Fruit fly (Drosophila melanogaster): Measurements from ENCODE around the gene Gr98b.

Gr98b gene

DNA sequence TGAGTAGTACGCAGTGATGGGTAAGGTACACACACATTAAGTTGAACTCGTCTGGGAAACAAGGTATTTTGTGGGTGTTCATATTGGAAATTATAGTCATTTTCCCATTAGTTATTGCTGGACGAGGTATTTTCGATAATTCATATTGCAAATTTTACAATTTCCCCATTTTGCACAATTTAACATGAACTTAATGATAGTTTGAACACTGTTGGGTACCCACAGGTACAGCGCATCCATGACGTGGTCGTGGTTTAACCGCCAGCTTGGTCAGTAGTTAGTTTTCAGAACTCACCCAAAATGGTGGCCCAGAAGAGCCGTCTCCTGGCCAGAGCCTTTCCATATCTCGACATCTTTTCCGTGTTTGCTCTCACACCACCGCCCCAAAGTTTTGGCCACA is at the start of gene Gr98b:
Gr98b (plus strand) TSS at position 301 of the 400 bp plus-strand sequence.
- TF ChIP-seq toe (GFP tag; optimal IDR thresholded peaks at IDR 0.05), result no peak
- no peak for TF ChIP-seq cnc (optimal IDR thresholded peaks at IDR 0.05)
- no peak for TF ChIP-seq bab1 (GFP tag; optimal IDR thresholded peaks at IDR 0.05)
- TF ChIP-seq Hr96 (GFP tag; optimal IDR thresholded peaks at IDR 0.05), result no peak
- no peak for TF ChIP-seq Mnt (GFP tag; optimal IDR thresholded peaks at IDR 0.05)
- TF ChIP-seq Crg-1 (GFP tag; optimal IDR thresholded peaks at IDR 0.05), result no peak
- no peak for TF ChIP-seq CG7101 (tag; optimal IDR thresholded peaks at IDR 0.05)
- TF ChIP-seq tj (GFP tag; optimal IDR thresholded peaks at IDR 0.05), result no peak
- TF ChIP-seq CG1620 (GFP tag; optimal IDR thresholded peaks at IDR 0.05), result no peak
- TF ChIP-seq CG14711 (tag; optimal IDR thresholded peaks at IDR 0.05), result no peak
- TF ChIP-seq CG5204 (GFP tag; optimal IDR thresholded peaks at IDR 0.05), result no peak

DNA sequence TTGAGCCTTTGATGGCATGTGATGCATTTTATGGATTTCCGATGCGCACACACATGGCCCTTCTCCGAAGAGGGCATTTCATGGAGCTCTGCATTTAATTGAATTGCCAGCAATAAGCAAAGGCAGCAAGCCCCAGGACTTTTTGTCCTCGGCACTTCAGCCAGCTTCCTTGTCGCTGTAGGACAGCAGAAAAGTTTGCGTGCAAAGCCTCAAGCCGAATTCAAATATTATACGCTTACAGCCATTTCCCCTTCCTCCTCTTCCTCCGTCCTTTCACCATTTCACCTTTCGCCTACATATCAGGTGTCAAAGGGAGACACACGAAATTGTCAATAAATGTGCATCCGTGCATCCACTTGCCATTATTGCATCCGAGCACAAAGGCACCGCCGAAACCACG is 44.7 kb upstream of the Gr98b start:
- no peak for TF ChIP-seq tj (GFP tag; optimal IDR thresholded peaks at IDR 0.05)
- TF ChIP-seq ovo (GFP tag; optimal IDR thresholded peaks at IDR 0.05), result no peak
- TF ChIP-seq kay (GFP tag; ENCODE audit: borderline replicate concordance), result no peak
- TF ChIP-seq CG7045 (GFP tag; optimal IDR thresholded peaks at IDR 0.05), result no peak
- no peak for TF ChIP-seq pad (GFP tag; optimal IDR thresholded peaks at IDR 0.05)
- no peak for TF ChIP-seq CG33017 (tag; optimal IDR thresholded peaks at IDR 0.05)
- no peak for TF ChIP-seq CG7101 (tag; optimal IDR thresholded peaks at IDR 0.05)
- no peak for TF ChIP-seq bab1 (GFP tag; optimal IDR thresholded peaks at IDR 0.05)
- TF ChIP-seq cnc (optimal IDR thresholded peaks at IDR 0.05), result no peak
- no peak for TF ChIP-seq Mnt (GFP tag; optimal IDR thresholded peaks at IDR 0.05)

DNA sequence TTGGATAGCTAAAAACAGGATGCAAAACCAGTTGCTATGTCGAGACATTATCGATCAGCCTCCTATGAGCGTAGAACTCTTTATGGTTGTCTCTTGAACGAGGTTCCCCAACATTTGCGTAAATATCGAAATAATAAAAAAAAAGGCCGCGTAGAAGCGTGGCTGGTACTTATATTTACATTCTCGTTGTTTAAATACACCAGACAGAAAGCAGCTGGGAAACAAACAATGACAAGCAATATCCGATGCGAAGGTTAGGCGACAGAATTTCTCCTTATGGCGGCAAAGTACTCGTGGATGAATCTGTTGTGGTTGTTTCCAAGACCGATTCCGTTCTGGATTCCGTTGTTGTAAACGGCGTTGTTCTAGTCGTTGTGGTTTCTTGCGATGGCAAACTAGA is 40.4 kb upstream of the Gr98b start, which contains the start of gene CG43139:
CG43139 (minus strand) TSS at position 88 of the 400 bp plus-strand sequence.
- TF ChIP-seq kay (GFP tag; ENCODE audit: borderline replicate concordance), result no peak
- no peak for TF ChIP-seq CG7101 (tag; optimal IDR thresholded peaks at IDR 0.05)
- no peak for TF ChIP-seq Clk (GFP tag; optimal IDR thresholded peaks at IDR 0.05)
- TF ChIP-seq CG1620 (GFP tag; optimal IDR thresholded peaks at IDR 0.05), result no peak
- no peak for TF ChIP-seq tj (GFP tag; optimal IDR thresholded peaks at IDR 0.05)
- no peak for TF ChIP-seq cnc (optimal IDR thresholded peaks at IDR 0.05)
- TF ChIP-seq CG33017 (tag; optimal IDR thresholded peaks at IDR 0.05), result no peak
- TF ChIP-seq CG12768 (GFP tag; optimal IDR thresholded peaks at IDR 0.05), result no peak

DNA sequence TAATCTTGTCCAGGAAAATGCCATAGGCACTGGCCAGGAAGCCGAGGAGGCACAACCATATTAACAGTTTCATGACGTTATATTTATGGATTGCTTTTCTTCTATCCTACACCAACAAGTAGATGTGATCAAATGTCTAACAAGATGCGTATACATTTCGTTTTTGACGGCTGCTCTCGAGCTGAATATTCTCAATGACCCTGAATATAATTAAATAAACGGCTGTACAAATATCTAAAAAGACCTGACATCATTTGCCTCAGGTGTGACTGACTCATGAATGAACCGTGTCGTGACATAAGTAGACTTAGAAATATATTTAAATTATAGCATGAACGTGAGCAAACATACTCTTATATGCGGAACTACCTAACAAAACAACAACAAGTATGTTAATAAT is 39.4 kb upstream of the Gr98b start, which contains the start of gene CG5402:
CG5402 (minus strand) TSS at position 101 of the 400 bp plus-strand sequence.
- no peak for TF ChIP-seq Clk (GFP tag; optimal IDR thresholded peaks at IDR 0.05)
- no peak for TF ChIP-seq pad (GFP tag; optimal IDR thresholded peaks at IDR 0.05)
- TF ChIP-seq bab1 (GFP tag; optimal IDR thresholded peaks at IDR 0.05), result no peak
- no peak for TF ChIP-seq CG7045 (GFP tag; optimal IDR thresholded peaks at IDR 0.05)
- no peak for TF ChIP-seq CG7101 (tag; optimal IDR thresholded peaks at IDR 0.05)
- no peak for TF ChIP-seq cic (GFP tag; optimal IDR thresholded peaks at IDR 0.05)

DNA sequence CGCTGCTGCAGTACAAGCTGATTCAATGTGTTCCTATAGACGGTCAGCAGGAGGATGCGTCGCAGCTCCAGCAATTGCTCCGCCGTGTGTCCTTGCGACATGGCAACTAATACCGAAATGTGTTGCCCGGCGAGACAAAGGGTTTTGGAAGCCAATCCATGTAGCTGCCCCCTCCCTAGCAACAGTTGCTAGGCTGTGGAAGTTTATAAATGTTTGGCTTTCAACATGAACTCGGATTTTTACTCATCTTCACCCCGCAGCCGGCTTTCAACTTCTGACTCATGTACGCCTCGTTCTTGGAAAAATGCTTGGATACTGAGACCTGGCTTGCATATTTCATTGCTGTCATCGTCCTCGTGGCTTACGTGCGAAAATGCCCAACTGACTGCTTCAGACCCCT is 25.1 kb upstream of the Gr98b start, which contains the start of gene CG13972:
CG13972 (minus strand) TSS at position 101 of the 400 bp plus-strand sequence.
- TF ChIP-seq pad (GFP tag; optimal IDR thresholded peaks at IDR 0.05) (no peak), CG33017 (tag; optimal IDR thresholded peaks at IDR 0.05) (no peak), CG14711 (tag; optimal IDR thresholded peaks at IDR 0.05) (no peak), CG5204 (GFP tag; optimal IDR thresholded peaks at IDR 0.05) (no peak), toe (GFP tag; optimal IDR thresholded peaks at IDR 0.05) (no peak), Clk (GFP tag; optimal IDR thresholded peaks at IDR 0.05) (no peak), cic (GFP tag; optimal IDR thresholded peaks at IDR 0.05) (no peak), CG7045 (GFP tag; optimal IDR thresholded peaks at IDR 0.05) (no peak), cnc (optimal IDR thresholded peaks at IDR 0.05) (no peak), kay (GFP tag; ENCODE audit: borderline replicate concordance) (no peak), tj (GFP tag; optimal IDR thresholded peaks at IDR 0.05) (no peak), Crg-1 (GFP tag; optimal IDR thresholded peaks at IDR 0.05) (no peak), CG12768 (GFP tag; optimal IDR thresholded peaks at IDR 0.05) (no peak), CG1620 (GFP tag; optimal IDR thresholded peaks at IDR 0.05) (no peak), CG7101 (tag; optimal IDR thresholded peaks at IDR 0.05) (no peak), Hr96 (GFP tag; optimal IDR thresholded peaks at IDR 0.05) (no peak), ovo (GFP tag; optimal IDR thresholded peaks at IDR 0.05) (no peak), bab1 (GFP tag; optimal IDR thresholded peaks at IDR 0.05) (no peak), CG11617 (GFP tag; optimal IDR thresholded peaks at IDR 0.05) (no peak), Mnt (GFP tag; optimal IDR thresholded peaks at IDR 0.05) (no peak)

DNA sequence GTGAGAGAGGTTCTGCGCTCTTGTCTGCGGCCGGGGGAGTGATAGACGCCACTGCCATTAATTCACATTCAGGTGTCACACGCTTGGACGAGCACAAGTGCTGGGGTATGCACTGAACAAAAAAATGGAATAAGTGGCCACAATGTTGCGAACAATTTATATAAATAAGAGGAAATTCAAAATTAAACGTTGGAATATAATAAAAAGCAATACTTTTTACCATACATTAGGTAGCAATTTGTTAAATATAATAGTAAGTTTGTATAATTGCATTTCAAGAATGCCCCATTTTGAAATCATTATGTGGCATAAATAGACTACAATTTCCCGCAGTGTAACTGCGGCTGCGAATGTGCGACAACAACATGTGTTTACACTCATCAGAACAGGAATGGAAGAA is 22.4 kb upstream of the Gr98b start:
- no peak for TF ChIP-seq kay (GFP tag; ENCODE audit: borderline replicate concordance)
- TF ChIP-seq CG14711 (tag; optimal IDR thresholded peaks at IDR 0.05), result no peak

DNA sequence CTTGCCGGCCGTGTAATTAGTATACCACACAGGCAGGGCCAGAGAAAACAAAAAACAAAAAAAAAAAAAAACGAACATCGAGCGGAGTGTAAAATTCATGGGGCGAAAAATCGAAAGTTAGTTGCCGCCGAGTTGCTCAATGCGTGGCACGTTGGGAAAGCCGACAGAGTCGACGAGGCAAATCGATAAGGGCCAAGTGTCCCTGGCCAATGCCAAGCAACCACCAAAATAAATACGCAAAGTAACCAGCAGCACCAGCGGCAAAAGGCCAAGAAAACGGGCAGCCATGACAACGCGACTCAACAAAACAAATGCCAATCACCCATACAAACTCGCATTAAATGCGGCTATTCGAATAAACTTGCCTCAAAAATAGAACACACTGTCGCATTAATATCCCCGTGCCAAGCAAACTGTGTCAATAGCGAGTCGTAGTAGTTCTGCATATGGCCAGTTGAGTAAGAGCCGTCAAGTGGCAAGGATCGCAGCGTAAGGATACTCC is 21.8 kb upstream of the Gr98b start, which contains the start of gene CG12885:
CG12885 (plus strand) TSS at position 452 of the 502 bp plus-strand sequence.
- TF ChIP-seq toe (GFP tag; optimal IDR thresholded peaks at IDR 0.05) (no peak), CG14711 (tag; optimal IDR thresholded peaks at IDR 0.05) (no peak), pad (GFP tag; optimal IDR thresholded peaks at IDR 0.05) (no peak), tj (GFP tag; optimal IDR thresholded peaks at IDR 0.05) (no peak), Mnt (GFP tag; optimal IDR thresholded peaks at IDR 0.05) (no peak), CG7045 (GFP tag; optimal IDR thresholded peaks at IDR 0.05) (no peak), cic (GFP tag; optimal IDR thresholded peaks at IDR 0.05) (no peak), Clk (GFP tag; optimal IDR thresholded peaks at IDR 0.05) (no peak), CG1620 (GFP tag; optimal IDR thresholded peaks at IDR 0.05) (no peak), kay (GFP tag; ENCODE audit: borderline replicate concordance) (no peak)

Measured in whole organism, adult.